Worm (Caenorhabditis elegans): ENCODE data around the gene srv-10.

The srv-10 gene

DNA sequence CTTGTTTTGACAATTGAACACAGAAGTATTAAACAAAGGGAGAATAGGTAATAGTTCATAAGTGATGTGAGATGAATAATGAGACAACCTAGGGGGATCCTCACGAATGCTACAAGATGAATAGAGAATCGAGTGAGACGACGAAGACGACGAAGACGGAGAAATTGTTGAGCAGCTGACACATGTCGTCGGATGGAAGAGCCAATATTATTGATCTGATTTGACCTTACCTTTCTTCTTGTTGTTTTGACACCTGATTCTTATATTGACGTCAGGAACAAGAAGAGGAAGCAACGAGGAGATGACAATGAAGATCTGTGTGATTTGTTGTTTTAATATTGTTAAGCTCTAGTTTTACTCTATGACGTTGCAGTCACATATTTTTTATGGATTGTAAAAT is 49.8 kb downstream of the srv-10 start, which contains the start of gene T10G3.1:
Gene T10G3.1 (minus strand): TSS at position 213 of the 400 bp plus-strand sequence.
- TF ChIP-seq unc-62 (GFP tag; optimal IDR thresholded peaks at IDR 0.05) = no peak

Measured in whole organism, dauer.